Worm (Caenorhabditis elegans) whole organism, L1 larva: Measurements from ENCODE around the gene H01G02.3.

Experiments
- ceh-8 ChIP-seq: fragments of 200-800 bp; sonication (Bioruptor generic); optimal IDR thresholded peaks from 2 replicates; lab custom pipeline; 2018; ENCODE audit warnings: mild to moderate bottlenecking, missing genetic modification characterization, moderate library complexity, missing compliant biosample characterization
- ceh-88 ChIP-seq: fragments of 200-800 bp; sonication (Bioruptor generic); IDR thresholded peaks from 2 replicates; pipeline ENCODE4 v1.3.6; 2022; ENCODE audit warnings: missing genetic modification characterization, missing compliant biosample characterization
- ces-1 ChIP-seq: fragments of 150-350 bp; optimal IDR thresholded peaks from 2 replicates; lab custom pipeline; 2014; ENCODE audit warnings: missing biosample characterization, missing genetic modification reagents, missing genetic modification characterization
- dsc-1 ChIP-seq: sonication (generic microtip); optimal IDR thresholded peaks from 2 replicates; lab custom pipeline; 2016; ENCODE audit warnings: mild to moderate bottlenecking, missing genetic modification characterization, missing compliant biosample characterization
- egl-13 ChIP-seq: sonication (generic microtip); optimal IDR thresholded peaks from 2 replicates; lab custom pipeline; 2016; ENCODE audit warnings: missing genotype, missing genetic modification reagents, missing genetic modification characterization, missing compliant biosample characterization
- elt-3 ChIP-seq, 6 experiments: fragments of 150-350 bp in 1 of 6; sonication (generic microtip); optimal IDR thresholded peaks; 2 replicates each; lab custom pipeline; 2017 to 2018; ENCODE audit warnings: missing biosample characterization in 6 of 6, missing genetic modification characterization in 6 of 6, inconsistent platforms in 1 of 6
- ets-5 ChIP-seq: fragments of 200-800 bp; sonication (Bioruptor generic); IDR thresholded peaks from 2 replicates; pipeline ENCODE4 v1.3.6; 2022; ENCODE audit warnings: missing genetic modification characterization, missing compliant biosample characterization
- fkh-10 ChIP-seq: sonication (generic microtip); optimal IDR thresholded peaks from 2 replicates; lab custom pipeline; 2017; ENCODE audit warnings: missing biosample characterization, missing genetic modification reagents, missing genetic modification characterization
- fkh-4 ChIP-seq: sonication (generic microtip); optimal IDR thresholded peaks from 2 replicates; lab custom pipeline; 2016; ENCODE audit warnings: missing compliant biosample characterization, missing genetic modification characterization, borderline replicate concordance
- fkh-8 ChIP-seq: sonication (generic microtip); optimal IDR thresholded peaks from 2 replicates; lab custom pipeline; 2016; ENCODE audit warnings: mild to moderate bottlenecking, missing genetic modification characterization, missing compliant biosample characterization
- grh-1 ChIP-seq: fragments of 200-800 bp; sonication (Bioruptor generic); IDR thresholded peaks from 2 replicates; pipeline ENCODE4 v1.3.6; 2022; ENCODE audit warnings: missing genetic modification reagents, missing genetic modification characterization, missing compliant biosample characterization
- hlh-17 ChIP-seq: fragments of 200-800 bp; sonication (Bioruptor generic); optimal IDR thresholded peaks from 2 replicates; lab custom pipeline; 2018; ENCODE audit warnings: missing genetic modification characterization, mild to moderate bottlenecking, missing compliant biosample characterization, moderate library complexity, borderline replicate concordance
- hlh-4 ChIP-seq: sonication (generic microtip); optimal IDR thresholded peaks from 2 replicates; lab custom pipeline; 2016; ENCODE audit warnings: mild to moderate bottlenecking, missing genetic modification characterization, missing compliant biosample characterization
- hpl-2 ChIP-seq: fragments of 150-350 bp; optimal IDR thresholded peaks from 2 replicates; lab custom pipeline; 2014; ENCODE audit warnings: missing biosample characterization, missing genetic modification reagents, missing genetic modification characterization
- irx-1 ChIP-seq: sonication (generic microtip); optimal IDR thresholded peaks from 2 replicates; lab custom pipeline; 2016; ENCODE audit warnings: missing genetic modification characterization, missing compliant biosample characterization
- lin-13 ChIP-seq: fragments of 150-350 bp; optimal IDR thresholded peaks from 2 replicates; lab custom pipeline; 2014; ENCODE audit warnings: missing biosample characterization, missing genetic modification reagents, missing genetic modification characterization
- lin-14 ChIP-seq: fragments of 200-800 bp; sonication (Bioruptor generic); optimal IDR thresholded peaks from 2 replicates; lab custom pipeline; 2018; ENCODE audit warnings: mild to moderate bottlenecking, missing genetic modification characterization, moderate library complexity, missing compliant biosample characterization
- lin-39 ChIP-seq: fragments of 150-350 bp; optimal IDR thresholded peaks from 2 replicates; lab custom pipeline; 2014; ENCODE audit warnings: missing biosample characterization, missing genetic modification reagents, missing genetic modification characterization
- lir-3 ChIP-seq: sonication (generic microtip); optimal IDR thresholded peaks from 2 replicates; lab custom pipeline; 2016; ENCODE audit warnings: mild to moderate bottlenecking, missing genetic modification characterization, moderate library complexity, missing compliant biosample characterization; ENCODE audit not compliant: poor library complexity
- lsy-2 ChIP-seq, 2 experiments: fragments of 150-350 bp; optimal IDR thresholded peaks; 2 replicates each; lab custom pipeline; 2014; ENCODE audit warnings: missing biosample characterization in 2 of 2, missing genetic modification characterization in 2 of 2
- nhr-11 ChIP-seq: fragments of 150-350 bp; optimal IDR thresholded peaks from 2 replicates; lab custom pipeline; 2014; ENCODE audit warnings: missing biosample characterization, missing genetic modification characterization
- nhr-12 ChIP-seq: sonication (generic microtip); optimal IDR thresholded peaks from 2 replicates; lab custom pipeline; 2017; ENCODE audit warnings: missing biosample characterization, missing genetic modification characterization
- nhr-19 ChIP-seq: fragments of 200-800 bp; sonication (Bioruptor generic); conservative IDR thresholded peaks from 2 replicates; pipeline ENCODE4 v1.3.6; 2022; ENCODE audit warnings: missing genetic modification characterization, missing compliant biosample characterization
- nhr-71 ChIP-seq: sonication (generic microtip); optimal IDR thresholded peaks from 2 replicates; lab custom pipeline; 2016; ENCODE audit warnings: mild to moderate bottlenecking, missing genetic modification characterization, moderate library complexity, missing compliant biosample characterization
- nhr-76 ChIP-seq: sonication (generic microtip); optimal IDR thresholded peaks from 2 replicates; lab custom pipeline; 2017; ENCODE audit warnings: missing biosample characterization, missing genetic modification characterization
- nhr-84 ChIP-seq: sonication (generic microtip); optimal IDR thresholded peaks from 2 replicates; lab custom pipeline; 2017; ENCODE audit warnings: missing biosample characterization, missing genetic modification characterization
- nhr-85 ChIP-seq: sonication (generic microtip); peaks from one replicate; lab custom pipeline; 2016; ENCODE audit warnings: missing genetic modification characterization, inconsistent platforms, missing compliant biosample characterization
- nhr-90 ChIP-seq: sonication (generic microtip); optimal IDR thresholded peaks from 2 replicates; lab custom pipeline; 2016; ENCODE audit warnings: mild to moderate bottlenecking, missing genetic modification characterization, missing compliant biosample characterization; ENCODE audit not compliant: poor library complexity
- pag-3 ChIP-seq: sonication (generic microtip); optimal IDR thresholded peaks from 2 replicates; lab custom pipeline; 2017; ENCODE audit warnings: missing genetic modification characterization, mild to moderate bottlenecking, missing compliant biosample characterization, antibody characterized with exemption, borderline replicate concordance; ENCODE audit not compliant: insufficient read depth
- pax-3 ChIP-seq: fragments of 200-800 bp; sonication (Bioruptor generic); optimal IDR thresholded peaks from 2 replicates; lab custom pipeline; 2018; ENCODE audit warnings: mild to moderate bottlenecking, missing genetic modification characterization, moderate library complexity, missing compliant biosample characterization
- pqm-1 ChIP-seq: sonication (generic microtip); optimal IDR thresholded peaks from 3 replicates; lab custom pipeline; 2017; ENCODE audit warnings: missing biosample characterization, missing genetic modification characterization
- rnt-1 ChIP-seq: sonication (generic microtip); optimal IDR thresholded peaks from 2 replicates; lab custom pipeline; 2016; ENCODE audit warnings: mild to moderate bottlenecking, missing genetic modification characterization, moderate library complexity, missing compliant biosample characterization
- skn-1 ChIP-seq: fragments of 150-350 bp; optimal IDR thresholded peaks from 2 replicates; lab custom pipeline; 2014; ENCODE audit warnings: missing biosample characterization, missing genetic modification characterization
- sup-37 ChIP-seq: fragments of 200-800 bp; sonication (Bioruptor generic); optimal IDR thresholded peaks from 2 replicates; lab custom pipeline; 2018; ENCODE audit warnings: mild to moderate bottlenecking, missing genetic modification characterization, missing compliant biosample characterization
- swsn-7 ChIP-seq: sonication (generic microtip); optimal IDR thresholded peaks from 2 replicates; lab custom pipeline; 2016; ENCODE audit warnings: missing genetic modification characterization, missing compliant biosample characterization
- tbx-2 ChIP-seq: sonication (generic microtip); optimal IDR thresholded peaks from 2 replicates; lab custom pipeline; 2016; ENCODE audit warnings: missing genetic modification characterization, missing compliant biosample characterization
- unc-130 ChIP-seq: fragments of 150-350 bp; optimal IDR thresholded peaks from 2 replicates; lab custom pipeline; 2017; ENCODE audit warnings: missing biosample characterization, missing genetic modification characterization, inconsistent platforms
- unc-86 ChIP-seq: sonication (generic microtip); optimal IDR thresholded peaks from 2 replicates; lab custom pipeline; 2016; ENCODE audit warnings: missing genetic modification characterization, missing compliant biosample characterization
- xbp-1 ChIP-seq: sonication (generic microtip); optimal IDR thresholded peaks from 2 replicates; lab custom pipeline; 2016; ENCODE audit warnings: missing genetic modification characterization, missing compliant biosample characterization
- zag-1 ChIP-seq: fragments of 150-350 bp; optimal IDR thresholded peaks from 2 replicates; lab custom pipeline; 2014; ENCODE audit warnings: missing biosample characterization, missing genetic modification characterization
- ztf-4 ChIP-seq: fragments of 150-350 bp; optimal IDR thresholded peaks from 2 replicates; lab custom pipeline; 2014; ENCODE audit warnings: missing biosample characterization, missing genetic modification characterization

Gene H01G02.3

DNA sequence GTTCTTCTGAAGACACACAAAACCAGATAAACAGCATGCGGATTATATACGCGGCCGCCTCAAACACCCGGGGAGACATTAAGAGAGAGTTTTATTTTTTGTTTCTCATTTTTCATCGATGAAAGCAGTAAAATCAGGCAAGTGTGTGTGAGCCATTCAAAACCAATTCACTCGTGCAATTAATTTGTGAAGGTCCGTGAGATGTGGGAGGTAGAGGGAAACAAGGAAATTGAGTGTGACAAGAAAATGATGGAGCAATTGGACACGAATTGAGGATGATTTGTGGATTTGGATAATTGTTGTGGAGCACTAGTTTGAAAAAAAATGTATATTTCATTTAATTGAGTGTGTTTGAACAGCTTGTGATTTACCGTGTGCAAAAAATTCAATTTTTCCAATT, 4.6 kb downstream of the H01G02.3 start:
- TF ChIP-seq dsc-1 (peak; percentile 66), hlh-4 (tag; lab: Kevin White, UChicago) (no peak)

DNA sequence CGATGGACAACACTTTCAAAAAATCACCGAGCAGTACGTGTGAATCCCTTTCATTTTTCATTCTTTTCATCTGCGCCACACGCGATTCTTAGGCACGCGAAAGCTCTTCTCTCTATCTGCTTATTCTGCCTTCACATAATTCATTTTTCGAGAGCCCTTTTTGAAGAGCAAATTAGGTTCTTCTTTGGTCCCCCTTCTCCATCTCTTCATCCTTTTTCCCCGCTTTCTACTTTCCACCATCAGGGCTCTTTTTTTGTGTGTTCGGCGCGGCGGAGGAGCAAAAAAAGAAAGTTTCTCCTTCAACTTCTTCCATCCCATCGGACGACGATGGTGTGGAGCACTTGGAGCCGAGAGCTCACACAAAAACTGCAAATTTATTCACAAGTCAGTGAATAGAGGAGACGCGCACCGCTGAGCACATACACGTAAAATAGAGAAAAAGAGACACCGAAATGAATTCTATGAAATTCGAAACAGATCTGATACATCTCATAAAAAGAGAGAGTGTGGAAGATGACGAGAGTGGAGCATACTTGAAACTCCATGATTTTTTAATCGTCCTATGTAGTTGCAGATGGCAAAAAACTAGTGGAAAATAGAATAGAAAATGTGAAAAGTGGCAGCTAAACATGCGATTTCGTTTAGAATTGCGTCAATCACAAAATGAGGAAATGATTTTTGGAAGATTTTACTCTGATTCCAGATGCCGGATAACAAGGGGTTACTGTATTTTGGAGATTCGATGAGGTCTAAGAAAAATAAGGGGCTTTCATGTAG, 7.1 kb downstream of the H01G02.3 start:
- TF ChIP-seq ceh-88: no peak
- no peak for TF ChIP-seq nhr-11
- TF ChIP-seq egl-13 (tag; lab: Kevin White, UChicago): peak; percentile 16
- no peak for TF ChIP-seq nhr-90 (tag; lab: Kevin White, UChicago)
- no peak for TF ChIP-seq nhr-12 (tag; lab: Kevin White, UChicago)
- peak; percentile 46 for TF ChIP-seq unc-86
- TF ChIP-seq grh-1 (GFP tag; lab: Robert Waterston, UW): no peak
- TF ChIP-seq nhr-76 (tag; lab: Kevin White, UChicago): no peak
- TF ChIP-seq irx-1 (tag; lab: Kevin White, UChicago): no peak
- no peak for TF ChIP-seq hpl-2 (GFP tag; lab: Kevin White, UChicago)
- TF ChIP-seq fkh-4 (tag; lab: Kevin White, UChicago): peak; percentile 90
- TF ChIP-seq tbx-2 (tag; lab: Kevin White, UChicago): no peak
- TF ChIP-seq fkh-10 (GFP tag; lab: Kevin White, UChicago): peak; percentile 76
- TF ChIP-seq pqm-1 (tag; lab: Kevin White, UChicago): no peak
- peak; percentile 11 for TF ChIP-seq ces-1 (GFP tag; lab: Kevin White, UChicago)
- peak; percentile 58 for TF ChIP-seq lin-14 (GFP tag; lab: Kevin White, UChicago)
- no peak for TF ChIP-seq fkh-8 (tag; lab: Kevin White, UChicago)
- no peak for TF ChIP-seq skn-1 (tag; lab: Kevin White, UChicago)
- no peak for TF ChIP-seq pax-3 (tag; lab: Kevin White, UChicago)
- peak; percentile 98 for TF ChIP-seq dsc-1

DNA sequence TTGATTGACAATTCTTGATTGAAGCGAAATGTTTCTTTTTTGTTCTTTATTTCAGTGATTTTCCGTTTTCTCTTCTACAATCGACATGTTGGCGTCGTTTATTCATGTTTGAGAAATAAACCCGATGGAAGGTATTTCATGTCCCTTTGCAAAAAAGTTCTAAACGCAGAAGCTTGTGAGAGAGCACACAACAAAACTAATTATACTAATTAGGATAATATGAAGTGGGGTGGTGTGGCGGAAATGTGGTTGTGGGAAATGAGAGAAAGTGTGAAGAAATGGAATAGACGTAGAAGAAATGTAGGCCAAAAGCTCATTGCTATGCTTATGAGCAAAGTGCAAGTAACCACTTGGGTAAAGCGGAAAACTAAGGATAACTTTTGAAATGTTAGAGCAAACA, 9.5 kb downstream of the H01G02.3 start:
- TF ChIP-seq dsc-1 (peak; percentile 82), hlh-17 (GFP tag; lab: Kevin White, UChicago) (no peak), nhr-84 (tag; lab: Kevin White, UChicago) (no peak), ceh-8 (peak; percentile 26), lin-14 (GFP tag; lab: Kevin White, UChicago) (peak; percentile 31), zag-1 (tag; lab: Kevin White, UChicago) (no peak), swsn-7 (tag; lab: Kevin White, UChicago) (no peak), lir-3 (no peak)
- TF ChIP-seq, all 84 proteins: peak for 3

DNA sequence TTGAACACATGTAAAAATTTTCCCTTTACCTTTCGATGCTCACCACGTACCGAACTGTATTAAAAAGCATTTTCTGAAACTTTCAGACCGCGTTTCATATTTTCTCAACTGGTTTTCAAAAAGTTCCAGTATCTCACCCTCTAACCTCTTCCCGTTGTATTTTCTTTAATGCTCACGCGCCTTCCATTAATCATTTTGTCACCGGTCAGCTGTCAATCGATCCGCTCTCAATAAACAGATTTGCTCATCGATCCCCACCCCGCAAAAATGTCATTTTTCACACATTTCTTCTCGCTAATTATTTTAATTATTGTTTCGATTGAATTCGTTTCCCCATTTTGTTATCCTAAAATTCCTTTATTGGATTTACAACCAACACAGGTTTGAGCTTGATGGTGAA, 13.4 kb downstream of the H01G02.3 start, which contains the start of gene lpr-2:
lpr-2 (plus strand) TSS at position 189 of the 400 bp plus-strand sequence.
- TF ChIP-seq nhr-85 (tag; lab: Kevin White, UChicago) (no peak), lin-13 (GFP tag; lab: Kevin White, UChicago) (no peak), unc-130 (no peak), elt-3 (tag; optimal IDR thresholded peaks at IDR 0.05; lab: Kevin White, UChicago) (no peak), nhr-71 (peak; percentile 26), ztf-4 (no peak), sup-37 (GFP tag; lab: Kevin White, UChicago) (no peak), lir-3 (no peak), fkh-8 (tag; lab: Kevin White, UChicago) (no peak), nhr-19 (0 out of 2 replicates have a peak, but pooled peaks have one; percentile 3), lin-39 (tag; lab: Kevin White, UChicago) (peak; percentile 45), xbp-1 (tag; lab: Kevin White, UChicago) (no peak), ceh-88 (no peak), fkh-10 (GFP tag; lab: Kevin White, UChicago) (no peak), nhr-11 (no peak), pag-3 (tag; lab: Kevin White, UChicago) (no peak), ets-5 (GFP tag; lab: Robert Waterston, UW) (no peak), lsy-2 (tag; optimal IDR thresholded peaks at IDR 0.05; lab: Kevin White, UChicago) (peak in 1 of 2 experiments; percentile 3), rnt-1 (tag; lab: Kevin White, UChicago) (peak; percentile 47)
